In the genomic region with DNA sequence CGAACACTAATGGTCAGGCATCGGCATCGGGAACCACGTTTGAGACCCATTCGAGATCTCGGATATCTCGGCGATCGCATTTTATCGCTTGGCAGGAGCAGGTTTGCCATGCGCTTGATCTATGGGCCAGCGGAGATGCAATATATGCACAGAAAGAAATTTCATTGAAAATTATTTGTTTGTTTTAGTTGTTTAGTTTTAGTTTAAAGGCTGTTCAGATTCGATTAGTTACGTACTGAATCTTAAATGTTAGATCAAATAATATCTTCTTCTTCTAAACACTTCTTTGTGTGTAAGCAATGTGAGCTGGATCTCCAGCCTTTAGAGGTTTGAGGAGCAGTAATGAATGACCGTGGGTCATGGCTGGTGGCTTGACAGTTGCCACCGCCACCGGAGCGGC, we compare ENCODE assay signal across 3 fruit fly cellular contexts.
TF ChIP-seq lines count a peak whose summit lies in the region.

No protein-coding gene starts in this region.

- TF ChIP-seq CTCF in whole organism, embryonic (GFP tag; optimal IDR thresholded peaks at IDR 0.05; lab: Kevin White, UChicago) = no peak

TF ChIP-seq in whole organism, embryonic, 481 proteins besides CTCF, POLR2A, EP300 and RAD21:
- TF ChIP-seq Drgx (GFP tag; IDR thresholded peaks at IDR 0.05; lab: Robert Waterston, UW) = peak; percentile 55
- TF ChIP-seq E2f2 (GFP tag; IDR thresholded peaks at IDR 0.05; lab: Robert Waterston, UW) = no peak

TF ChIP-seq in whole organism, prepupa, 60 proteins besides CTCF, POLR2A, EP300 and RAD21:
- peak; percentile 53 for TF ChIP-seq CG3919 (GFP tag; optimal IDR thresholded peaks at IDR 0.05; lab: Kevin White, UChicago)
- peak; percentile 84 for TF ChIP-seq Eip78C (GFP tag; lab: Kevin White, UChicago)
- no peak for TF ChIP-seq Ets21C (GFP tag; optimal IDR thresholded peaks at IDR 0.05; lab: Kevin White, UChicago)
- TF ChIP-seq dac (GFP tag; optimal IDR thresholded peaks at IDR 0.05; lab: Kevin White, UChicago) = no peak
- TF ChIP-seq CG6163 (GFP tag; IDR thresholded peaks at IDR 0.05; lab: Robert Waterston, UW) = peak; percentile 67
- TF ChIP-seq Ets96B (tag; optimal IDR thresholded peaks at IDR 0.05; lab: Kevin White, UChicago) = peak; percentile 23
- no peak for TF ChIP-seq lz (GFP tag; optimal IDR thresholded peaks at IDR 0.05; lab: Kevin White, UChicago)
- TF ChIP-seq CG3032 (tag; optimal IDR thresholded peaks at IDR 0.05; lab: Kevin White, UChicago) = peak; percentile 38
- TF ChIP-seq Lpt (GFP tag; optimal IDR thresholded peaks at IDR 0.05; lab: Kevin White, UChicago) = peak; percentile 32
- TF ChIP-seq net (GFP tag; optimal IDR thresholded peaks at IDR 0.05; lab: Kevin White, UChicago) = peak; percentile 9
- peak; percentile 51 for TF ChIP-seq Hr4 (GFP tag; optimal IDR thresholded peaks at IDR 0.05; lab: Kevin White, UChicago)
- TF ChIP-seq svp (GFP tag; lab: Kevin White, UChicago) = peak; percentile 44
- no peak for TF ChIP-seq Eip93F (GFP tag; optimal IDR thresholded peaks at IDR 0.05; lab: Kevin White, UChicago)
- peak; percentile 25 for TF ChIP-seq spab (GFP tag; optimal IDR thresholded peaks at IDR 0.05; lab: Kevin White, UChicago)
- TF ChIP-seq eg (GFP tag; IDR thresholded peaks at IDR 0.05; lab: Robert Waterston, UW) = peak; percentile 75
- TF ChIP-seq CG6276 (GFP tag; optimal IDR thresholded peaks at IDR 0.05; lab: Kevin White, UChicago) = peak; percentile 36
- no peak for TF ChIP-seq Hr38 (GFP tag; optimal IDR thresholded peaks at IDR 0.05; lab: Kevin White, UChicago)
- peak; percentile 17 for TF ChIP-seq achi (GFP tag; optimal IDR thresholded peaks at IDR 0.05; lab: Kevin White, UChicago)
- TF ChIP-seq CG4318 (GFP tag; optimal IDR thresholded peaks at IDR 0.05; lab: Kevin White, UChicago) = peak; percentile 8
- TF ChIP-seq CG6792 (GFP tag; optimal IDR thresholded peaks at IDR 0.05; lab: Kevin White, UChicago) = no peak
- no peak for TF ChIP-seq Sox102F (GFP tag; optimal IDR thresholded peaks at IDR 0.05; lab: Kevin White, UChicago)
- peak; percentile 9 for TF ChIP-seq CG11762 (GFP tag; optimal IDR thresholded peaks at IDR 0.05; lab: Kevin White, UChicago; ENCODE audit: insufficient read depth)
- TF ChIP-seq OdsH (GFP tag; optimal IDR thresholded peaks at IDR 0.05; lab: Kevin White, UChicago) = peak; percentile 11
- TF ChIP-seq Hr39 (GFP tag; optimal IDR thresholded peaks at IDR 0.05; lab: Kevin White, UChicago) = no peak
- TF ChIP-seq ss (GFP tag; optimal IDR thresholded peaks at IDR 0.05; lab: Kevin White, UChicago) = no peak
- peak; percentile 11 for TF ChIP-seq dsx (GFP tag; optimal IDR thresholded peaks at IDR 0.05; lab: Kevin White, UChicago; ENCODE audit: poor library complexity, severe bottlenecking)
- TF ChIP-seq CG32006 (GFP tag; optimal IDR thresholded peaks at IDR 0.05; lab: Kevin White, UChicago) = peak; percentile 61
- TF ChIP-seq topi (GFP tag; optimal IDR thresholded peaks at IDR 0.05; lab: Kevin White, UChicago) = no peak
- peak; percentile 42 for TF ChIP-seq CG10669 (GFP tag; optimal IDR thresholded peaks at IDR 0.05; lab: Kevin White, UChicago)
- peak; percentile 41 for TF ChIP-seq CG6808 (GFP tag; optimal IDR thresholded peaks at IDR 0.05; lab: Kevin White, UChicago)
- TF ChIP-seq CG1621 (tag; optimal IDR thresholded peaks at IDR 0.05; lab: Kevin White, UChicago) = no peak
- TF ChIP-seq vri (GFP tag; optimal IDR thresholded peaks at IDR 0.05; lab: Kevin White, UChicago) = no peak
- TF ChIP-seq Smox (GFP tag; optimal IDR thresholded peaks at IDR 0.05; lab: Kevin White, UChicago) = no peak
- peak; percentile 17 for TF ChIP-seq acj6 (GFP tag; optimal IDR thresholded peaks at IDR 0.05; lab: Kevin White, UChicago)
- TF ChIP-seq Eip75B (GFP tag; optimal IDR thresholded peaks at IDR 0.05; lab: Kevin White, UChicago) = no peak
- TF ChIP-seq CG15336 (GFP tag; IDR thresholded peaks at IDR 0.05; lab: Robert Waterston, UW) = peak; percentile 65
- peak; percentile 47; the same call in 1 of the 3 replicates for TF ChIP-seq CG8119 (GFP tag; IDR thresholded peaks at IDR 0.05; lab: Robert Waterston, UW)
- TF ChIP-seq CG11294 (GFP tag; IDR thresholded peaks at IDR 0.05; lab: Robert Waterston, UW) = peak; percentile 25; the same call in 1 of the 2 replicates

TF ChIP-seq in whole organism, pupa, 21 proteins besides CTCF, POLR2A, EP300 and RAD21:
- TF ChIP-seq Pif1A (GFP tag; optimal IDR thresholded peaks at IDR 0.05; lab: Kevin White, UChicago) (peak; percentile 33), fd96Ca (GFP tag; IDR thresholded peaks at IDR 0.05; lab: Robert Waterston, UW) (0 out of 3 replicates have a peak, but pooled peaks have one; percentile 43), EcR (GFP tag; optimal IDR thresholded peaks at IDR 0.05; lab: Kevin White, UChicago) (no peak), rn (GFP tag; IDR thresholded peaks at IDR 0.05; lab: Robert Waterston, UW) (0 out of 2 replicates have a peak, but pooled peaks have one; percentile 11), CG9948 (tag; optimal IDR thresholded peaks at IDR 0.05; lab: Kevin White, UChicago) (peak; percentile 8), CG14655 (GFP tag; optimal IDR thresholded peaks at IDR 0.05; lab: Kevin White, UChicago) (peak; percentile 74), D1 (tag; optimal IDR thresholded peaks at IDR 0.05; lab: Kevin White, UChicago) (no peak), CG4496 (GFP tag; IDR thresholded peaks at IDR 0.05; lab: Robert Waterston, UW) (peak; percentile 81), Ets98B (GFP tag; IDR thresholded peaks at IDR 0.05; lab: Robert Waterston, UW) (peak; percentile 67), CG34367 (tag; optimal IDR thresholded peaks at IDR 0.05; lab: Kevin White, UChicago) (peak; percentile 16), CG8159 (tag; optimal IDR thresholded peaks at IDR 0.05; lab: Kevin White, UChicago) (peak; percentile 48), CG17806 (tag; optimal IDR thresholded peaks at IDR 0.05; lab: Kevin White, UChicago) (peak; percentile 65), CG10348 (GFP tag; IDR thresholded peaks at IDR 0.05; lab: Robert Waterston, UW) (no peak), CG32121 (GFP tag; IDR thresholded peaks at IDR 0.05; lab: Robert Waterston, UW) (peak; percentile 45; the same call in 1 of the 2 replicates), gl (tag; optimal IDR thresholded peaks at IDR 0.05; lab: Kevin White, UChicago) (no peak), Snoo (tag; optimal IDR thresholded peaks at IDR 0.05; lab: Kevin White, UChicago) (no peak), CG12605 (GFP tag; IDR thresholded peaks at IDR 0.05; lab: Robert Waterston, UW) (peak; percentile 36; the same call in 1 of the 2 replicates), CG13204 (GFP tag; optimal IDR thresholded peaks at IDR 0.05; lab: Kevin White, UChicago) (no peak), CG8301 (tag; optimal IDR thresholded peaks at IDR 0.05; lab: Kevin White, UChicago) (peak; percentile 70), CG15710 (tag; optimal IDR thresholded peaks at IDR 0.05; lab: Kevin White, UChicago) (no peak), Pif1B (GFP tag; optimal IDR thresholded peaks at IDR 0.05; lab: Kevin White, UChicago) (peak; percentile 15)
TF ChIP-seq in whole organism, pupa: peak in this region for 14.

Comparison
In these comparisons a context has a peak if more than half of its experiments do, and no peak if none do; other contexts are left out.
1. Of the 7 proteins assayed by ChIP-seq in both whole organism, embryonic and whole organism, prepupa: peak only in whole organism, embryonic: none; only in whole organism, prepupa: Lpt; in both: none; in neither: 6.